Fruit fly (Drosophila melanogaster) whole organism, embryonic: ENCODE results near the gene stet.

Experiments
- B-H2 ChIP-seq: fragments of 200-800 bp; sonication (Bioruptor generic); optimal IDR thresholded peaks from 2 replicates; lab custom pipeline; 2018; ENCODE audit warnings: missing biosample characterization, mild to moderate bottlenecking, missing genetic modification characterization
- Bdp1 ChIP-seq: fragments of 200-800 bp; sonication (Bioruptor generic); optimal IDR thresholded peaks from 3 replicates; lab custom pipeline; 2016; ENCODE audit warnings: missing biosample characterization, missing genetic modification characterization
- CG11085 ChIP-seq: fragments of 200-800 bp; sonication (Bioruptor generic); IDR thresholded peaks from 2 replicates; pipeline ENCODE4 v1.3.6; 2022; ENCODE audit warnings: missing biosample characterization, missing genetic modification characterization
- CG11560 ChIP-seq: fragments of 200-800 bp; sonication (Bioruptor generic); IDR thresholded peaks from 3 replicates; pipeline ENCODE4 v1.3.6; 2022; ENCODE audit warnings: missing biosample characterization, missing genetic modification characterization
- CG11695 ChIP-seq: fragments of 200-800 bp; sonication (Bioruptor generic); IDR thresholded peaks from 3 replicates; pipeline ENCODE4 v1.3.6; 2022; ENCODE audit warnings: missing biosample characterization, missing genetic modification characterization
- CG15514 ChIP-seq: fragments of 200-800 bp; sonication (Bioruptor generic); optimal IDR thresholded peaks from 3 replicates; lab custom pipeline; 2017; ENCODE audit warnings: missing biosample characterization, missing genetic modification characterization, mild to moderate bottlenecking, moderate library complexity, missing genetic modification reagents
- CG1602 ChIP-seq: fragments of 200-800 bp; sonication (Bioruptor generic); optimal IDR thresholded peaks from 3 replicates; lab custom pipeline; 2016; ENCODE audit warnings: missing biosample characterization, missing genetic modification characterization
- CG1603 ChIP-seq: fragments of 200-800 bp; sonication (Bioruptor generic); optimal IDR thresholded peaks from 2 replicates; lab custom pipeline; 2019; ENCODE audit warnings: missing biosample characterization, mild to moderate bottlenecking, missing genetic modification characterization, moderate library complexity
- CG18011 ChIP-seq: fragments of 200-800 bp; sonication (Bioruptor generic); optimal IDR thresholded peaks from 2 replicates; lab custom pipeline; 2017; ENCODE audit warnings: missing biosample characterization, missing genetic modification characterization, mild to moderate bottlenecking, moderate library complexity, missing genotype
- CG18262 ChIP-seq: fragments of 200-800 bp; optimal IDR thresholded peaks from 3 replicates; lab custom pipeline; 2019; ENCODE audit warnings: missing biosample characterization, mild to moderate bottlenecking, missing genetic modification characterization, moderate library complexity
- CG18599 ChIP-seq: fragments of 200-800 bp; sonication (Bioruptor generic); optimal IDR thresholded peaks from 3 replicates; lab custom pipeline; 2017; ENCODE audit warnings: missing biosample characterization, missing genetic modification characterization, mild to moderate bottlenecking, moderate library complexity, missing genetic modification reagents
- CG2712 ChIP-seq: fragments of 200-800 bp; optimal IDR thresholded peaks from 3 replicates; lab custom pipeline; 2019; ENCODE audit warnings: missing biosample characterization, mild to moderate bottlenecking, missing genetic modification characterization, moderate library complexity
- CG30431 ChIP-seq: fragments of 200-800 bp; sonication (Bioruptor generic); optimal IDR thresholded peaks from 2 replicates; lab custom pipeline; 2017; ENCODE audit warnings: missing biosample characterization, missing genetic modification characterization
- CG32532 ChIP-seq: fragments of 200-800 bp; sonication (Bioruptor generic); IDR thresholded peaks from 2 replicates; pipeline ENCODE4 v1.3.6; 2022; ENCODE audit warnings: missing biosample characterization, missing genetic modification characterization
- CG32772 ChIP-seq: fragments of 200-800 bp; sonication (Bioruptor generic); IDR thresholded peaks from 2 replicates; pipeline ENCODE4 v1.3.6; 2022; ENCODE audit warnings: missing biosample characterization, missing genetic modification characterization
- CG34376 ChIP-seq: fragments of 200-800 bp; sonication (Bioruptor generic); optimal IDR thresholded peaks from 2 replicates; lab custom pipeline; 2018; ENCODE audit warnings: missing biosample characterization, mild to moderate bottlenecking, missing genetic modification characterization
- CG4730 ChIP-seq: fragments of 200-800 bp; sonication (Bioruptor generic); IDR thresholded peaks from 2 replicates; pipeline ENCODE4 v1.3.6; 2022; ENCODE audit warnings: missing biosample characterization, missing genetic modification characterization
- CG7839 ChIP-seq: fragments of 200-800 bp; sonication (Bioruptor generic); optimal IDR thresholded peaks from 3 replicates; lab custom pipeline; 2018; ENCODE audit warnings: missing biosample characterization, mild to moderate bottlenecking, missing genetic modification characterization, moderate library complexity
- CG7987 ChIP-seq: fragments of 200-800 bp; sonication (Bioruptor generic); optimal IDR thresholded peaks from 2 replicates; lab custom pipeline; 2018; ENCODE audit warnings: missing biosample characterization, mild to moderate bottlenecking, missing genetic modification characterization, moderate library complexity
- CG9215 ChIP-seq: fragments of 200-800 bp; sonication (Bioruptor generic); IDR thresholded peaks from 2 replicates; pipeline ENCODE4 v1.3.6; 2022; ENCODE audit warnings: missing biosample characterization, missing genetic modification characterization
- CTCF ChIP-seq: fragments of 200-800 bp; sonication (Bioruptor generic); optimal IDR thresholded peaks from 2 replicates; lab custom pipeline; 2017; ENCODE audit warnings: missing biosample characterization, mild to moderate bottlenecking, missing genetic modification characterization, moderate library complexity
- D19A ChIP-seq: fragments of 200-800 bp; optimal IDR thresholded peaks from 3 replicates; lab custom pipeline; 2019; ENCODE audit warnings: missing biosample characterization, mild to moderate bottlenecking, missing genetic modification characterization, moderate library complexity
- Dfd ChIP-seq, 2 experiments: fragments of >200 bp; optimal IDR thresholded peaks; 2 replicates each; lab custom pipeline; 2017; ENCODE audit warnings: missing biosample characterization in 2 of 2, missing genetic modification characterization in 2 of 2
- Ets65A ChIP-seq: fragments of 200-800 bp; sonication (Bioruptor generic); peaks from one replicate; lab custom pipeline; 2016; ENCODE audit warnings: missing biosample characterization, missing genetic modification characterization
- Fer1 ChIP-seq: fragments of 200-800 bp; sonication (Bioruptor generic); optimal IDR thresholded peaks from 2 replicates; lab custom pipeline; 2017; ENCODE audit warnings: missing biosample characterization, mild to moderate bottlenecking, missing genetic modification characterization
- H15 ChIP-seq: fragments of 200-800 bp; sonication (Bioruptor generic); IDR thresholded peaks from 3 replicates; pipeline ENCODE4 v1.3.6; 2022; ENCODE audit warnings: missing biosample characterization, missing genetic modification characterization
- MBD-R2 ChIP-seq: fragments of 200-800 bp; sonication (Bioruptor generic); IDR thresholded peaks from 2 replicates; pipeline ENCODE4 v1.3.6; 2022; ENCODE audit warnings: missing biosample characterization, missing genetic modification characterization
- Max ChIP-seq: fragments of 200-800 bp; sonication (Bioruptor generic); optimal IDR thresholded peaks from 2 replicates; lab custom pipeline; 2016; ENCODE audit warnings: missing biosample characterization, mild to moderate bottlenecking, missing genetic modification characterization
- Nf-YA ChIP-seq: fragments of 200-800 bp; sonication (Bioruptor generic); IDR thresholded peaks from 2 replicates; pipeline ENCODE4 v1.3.6; 2022; ENCODE audit warnings: missing biosample characterization, missing genetic modification characterization
- Nf-YC ChIP-seq: fragments of 200-800 bp; optimal IDR thresholded peaks from 3 replicates; lab custom pipeline; 2019; ENCODE audit warnings: missing biosample characterization, mild to moderate bottlenecking, missing genetic modification characterization, moderate library complexity
- Oli ChIP-seq: fragments of 200-800 bp; sonication (Bioruptor generic); optimal IDR thresholded peaks from 2 replicates; lab custom pipeline; 2018; ENCODE audit warnings: missing biosample characterization, mild to moderate bottlenecking, missing genetic modification characterization, moderate library complexity
- Scr ChIP-seq: fragments of 200-800 bp; sonication (Bioruptor generic); IDR thresholded peaks from 2 replicates; pipeline ENCODE4 v1.3.6; 2022; ENCODE audit warnings: missing biosample characterization, missing genetic modification characterization; ENCODE audit not compliant: partially characterized antibody
- Stat92E ChIP-seq, 3 experiments: fragments of >200 bp in 2 of 3; fragments of 200-800 bp in 1 of 3; sonication (Bioruptor generic) in 1 of 3; optimal IDR thresholded peaks; 2 replicates each; lab custom pipeline; 2017 to 2019; ENCODE audit warnings: missing biosample characterization in 3 of 3, missing genetic modification characterization in 3 of 3, mild to moderate bottlenecking in 1 of 3, moderate library complexity in 1 of 3
- Tbp ChIP-seq: fragments of >200 bp; optimal IDR thresholded peaks from 2 replicates; lab custom pipeline; 2018; ENCODE audit warnings: missing biosample characterization, missing genetic modification characterization
- dati ChIP-seq: fragments of 200-800 bp; sonication (Bioruptor generic); IDR thresholded peaks from 2 replicates; pipeline ENCODE4 v1.3.6; 2022; ENCODE audit warnings: missing biosample characterization, missing genetic modification characterization
- dmrt99B ChIP-seq: fragments of 200-800 bp; sonication (Bioruptor generic); optimal IDR thresholded peaks from 2 replicates; lab custom pipeline; 2018; ENCODE audit warnings: missing biosample characterization, mild to moderate bottlenecking, missing genetic modification characterization, moderate library complexity
- ftz-f1 ChIP-seq: fragments of 200-800 bp; sonication (Bioruptor generic); optimal IDR thresholded peaks from 2 replicates; lab custom pipeline; 2016; ENCODE audit warnings: missing biosample characterization, missing genetic modification characterization
- klu ChIP-seq: fragments of 200-800 bp; sonication (Bioruptor generic); IDR thresholded peaks from 2 replicates; pipeline ENCODE4 v1.3.6; 2022; ENCODE audit warnings: missing biosample characterization, missing genetic modification characterization
- kni ChIP-seq: fragments of 200-800 bp; sonication (Bioruptor generic); optimal IDR thresholded peaks from 3 replicates; lab custom pipeline; 2017; ENCODE audit warnings: mild to moderate bottlenecking, missing biosample characterization, missing genetic modification reagents, missing genetic modification characterization
- nerfin-2 ChIP-seq: fragments of 200-800 bp; sonication (Bioruptor generic); IDR thresholded peaks from 2 replicates; pipeline ENCODE4 v1.3.6; 2022; ENCODE audit warnings: missing biosample characterization, missing genetic modification characterization; ENCODE audit not compliant: partially characterized antibody
- pros ChIP-seq: fragments of 200-800 bp; sonication (Bioruptor generic); optimal IDR thresholded peaks from 3 replicates; lab custom pipeline; 2019; ENCODE audit warnings: missing biosample characterization, mild to moderate bottlenecking, missing genetic modification characterization, moderate library complexity
- rib ChIP-seq: fragments of 200-800 bp; sonication (Bioruptor generic); IDR thresholded peaks from 2 replicates; pipeline ENCODE4 v1.3.6; 2022; ENCODE audit warnings: missing biosample characterization, missing genetic modification characterization
- row ChIP-seq: fragments of 200-800 bp; sonication (Bioruptor generic); IDR thresholded peaks from 3 replicates; pipeline ENCODE4 v1.3.6; 2022; ENCODE audit warnings: missing biosample characterization, missing genetic modification characterization
- salm ChIP-seq: fragments of 200-800 bp; sonication (Bioruptor generic); optimal IDR thresholded peaks from 2 replicates; lab custom pipeline; 2018; ENCODE audit warnings: missing biosample characterization, mild to moderate bottlenecking, missing genetic modification characterization
- sd ChIP-seq: fragments of 200-800 bp; sonication (Bioruptor generic); optimal IDR thresholded peaks from 3 replicates; lab custom pipeline; 2018; ENCODE audit warnings: missing biosample characterization, mild to moderate bottlenecking, missing genetic modification characterization, moderate library complexity
- sqz ChIP-seq: fragments of 200-800 bp; sonication (Bioruptor generic); optimal IDR thresholded peaks from 3 replicates; lab custom pipeline; 2018; ENCODE audit warnings: missing biosample characterization, mild to moderate bottlenecking, missing genetic modification characterization
- stc ChIP-seq: fragments of 200-800 bp; sonication (Bioruptor generic); IDR thresholded peaks from 2 replicates; pipeline ENCODE4 v1.3.6; 2022; ENCODE audit warnings: missing biosample characterization, missing genetic modification characterization
- tap ChIP-seq: fragments of 200-800 bp; optimal IDR thresholded peaks from 3 replicates; lab custom pipeline; 2019; ENCODE audit warnings: missing biosample characterization, mild to moderate bottlenecking, missing genetic modification characterization, moderate library complexity
- tio ChIP-seq: fragments of 200-800 bp; sonication (Bioruptor generic); optimal IDR thresholded peaks from 2 replicates; lab custom pipeline; 2017; ENCODE audit warnings: missing biosample characterization, missing genetic modification characterization, inconsistent platforms
- tup ChIP-seq: fragments of 200-800 bp; sonication (Bioruptor generic); optimal IDR thresholded peaks from 2 replicates; lab custom pipeline; 2016; ENCODE audit warnings: missing biosample characterization, mild to moderate bottlenecking, missing genetic modification characterization, moderate library complexity
- unc-4 ChIP-seq: fragments of 200-800 bp; sonication (Bioruptor generic); IDR thresholded peaks from 2 replicates; pipeline ENCODE4 v1.3.6; 2022; ENCODE audit warnings: missing biosample characterization, missing genetic modification characterization; ENCODE audit not compliant: partially characterized antibody

The stet gene

dm6 chr3L:1488592-1489183 is 659 bp downstream of the stet start (continued):
- TF ChIP-seq row (GFP tag; lab: Robert Waterston, UW) = peak; percentile 38; the same call in 1 of the 3 replicates
- TF ChIP-seq ftz-f1 = peak; percentile 41
- TF ChIP-seq CG4730 = no peak
- TF ChIP-seq dmrt99B (tag; lab: Kevin White, UChicago) = no peak
- peak; percentile 100 for TF ChIP-seq pros (GFP tag; lab: Kevin White, UChicago)
- no peak for TF ChIP-seq stc (GFP tag; lab: Robert Waterston, UW)
- no peak for TF ChIP-seq tup (GFP tag; lab: Kevin White, UChicago)
- TF ChIP-seq CG1602 = no peak
- TF ChIP-seq CG18262 (tag; lab: Kevin White, UChicago) = peak; percentile 12
- no peak for TF ChIP-seq rib (GFP tag; lab: Robert Waterston, UW)
- no peak for TF ChIP-seq CG18599 (GFP tag; lab: Kevin White, UChicago)
- no peak for TF ChIP-seq Nf-YC (tag; lab: Kevin White, UChicago)
- no peak for TF ChIP-seq Dfd (GFP tag; optimal IDR thresholded peaks at IDR 0.05; lab: Kevin White, UChicago)
- TF ChIP-seq CG7987 (GFP tag; lab: Kevin White, UChicago) = no peak
- no peak for TF ChIP-seq Max (GFP tag; lab: Kevin White, UChicago)
- peak; percentile 61 for TF ChIP-seq Scr
- peak; percentile 88 for TF ChIP-seq sd (tag; lab: Kevin White, UChicago)
- TF ChIP-seq CG32532 (GFP tag; lab: Robert Waterston, UW) = no peak
- TF ChIP-seq tio (GFP tag; lab: Kevin White, UChicago) = no peak
- no peak for TF ChIP-seq kni (GFP tag; lab: Kevin White, UChicago)
- TF ChIP-seq D19A (tag; lab: Kevin White, UChicago) = no peak
- TF ChIP-seq CG1603 (tag; lab: Kevin White, UChicago) = no peak
- no peak for TF ChIP-seq CG11695 (GFP tag; lab: Robert Waterston, UW)
- TF ChIP-seq tap (tag; lab: Kevin White, UChicago) = peak; percentile 27
- no peak for TF ChIP-seq CG32772 (GFP tag; lab: Robert Waterston, UW)
- no peak for TF ChIP-seq dati (GFP tag; lab: Robert Waterston, UW)
- TF ChIP-seq klu (GFP tag; lab: Robert Waterston, UW) = no peak
- TF ChIP-seq H15 (GFP tag; lab: Robert Waterston, UW) = no peak
- no peak for TF ChIP-seq CG11560 (tag; lab: Robert Waterston, UW)
- peak; percentile 51 for TF ChIP-seq sqz (GFP tag; lab: Kevin White, UChicago)
- no peak for TF ChIP-seq B-H2 (GFP tag; lab: Kevin White, UChicago)
- TF ChIP-seq Nf-YA (GFP tag; lab: Robert Waterston, UW) = 0 out of 2 replicates have a peak, but pooled peaks have one; percentile 23
- TF ChIP-seq Oli (tag; lab: Kevin White, UChicago) = no peak
- TF ChIP-seq Stat92E (GFP tag; optimal IDR thresholded peaks at IDR 0.05; lab: Kevin White, UChicago) = peak in 1 of 3 experiments; percentile 37
- TF ChIP-seq Fer1 (GFP tag; lab: Kevin White, UChicago) = no peak
- TF ChIP-seq CG15514 (GFP tag; lab: Kevin White, UChicago) = peak; percentile 76
- peak; percentile 27 for TF ChIP-seq Ets65A (GFP tag; lab: Kevin White, UChicago)
- TF ChIP-seq CG2712 (tag; lab: Kevin White, UChicago) = no peak
- TF ChIP-seq CG11085 (GFP tag; lab: Robert Waterston, UW) = no peak
- peak; percentile 99 for TF ChIP-seq Bdp1 (GFP tag; lab: Kevin White, UChicago)
- TF ChIP-seq nerfin-2 (GFP tag; lab: Robert Waterston, UW) = peak; percentile 78
- TF ChIP-seq CG34376 (GFP tag; lab: Kevin White, UChicago) = peak; percentile 34
- no peak for TF ChIP-seq CG9215 (GFP tag; lab: Robert Waterston, UW)
- peak; percentile 92 for TF ChIP-seq CTCF (GFP tag; lab: Kevin White, UChicago)
- TF ChIP-seq unc-4 (GFP tag; lab: Robert Waterston, UW) = peak; percentile 55
- no peak for TF ChIP-seq CG18011 (GFP tag; lab: Kevin White, UChicago)
- no peak for TF ChIP-seq CG7839
- TF ChIP-seq MBD-R2 (GFP tag; lab: Robert Waterston, UW) = no peak
- no peak for TF ChIP-seq CG30431 (GFP tag; lab: Kevin White, UChicago)
- TF ChIP-seq salm (tag; lab: Kevin White, UChicago) = no peak
- TF ChIP-seq Tbp (GFP tag; lab: Kevin White, UChicago) = no peak
